Fruit fly (Drosophila melanogaster): ENCODE measurements around the gene CG10508.

CG10508 gene

dm6 chr3L:21209921-21210532, at the start of gene CG10508, which contains the start of gene CG10510:
CG10508 (plus strand) TSS chr3L:21210215.
CG10510 (minus strand) TSS chr3L:21210084.
- no peak for TF ChIP-seq CG8478 (optimal IDR thresholded peaks at IDR 0.05)
- TF ChIP-seq CTCF (optimal IDR thresholded peaks at IDR 0.05), result no peak

- no peak for TF ChIP-seq CG8478 (optimal IDR thresholded peaks at IDR 0.05)
- no peak for TF ChIP-seq CTCF (optimal IDR thresholded peaks at IDR 0.05)
Observed at dm6 chr3L:21171905-21172304, 38.1 kb upstream of the CG10508 start, which contains the start of gene Ac78C. Ac78C (minus strand) TSS chr3L:21171930.

dm6 chr3L:21172527-21173253, 37.3 kb upstream of the CG10508 start, which contains the start of the genes chb and AsnS:
chb (plus strand) TSS chr3L:21172853.
AsnS (plus strand) TSS chr3L:21173118.
- TF ChIP-seq CTCF (optimal IDR thresholded peaks at IDR 0.05) (no peak), CG8478 (optimal IDR thresholded peaks at IDR 0.05) (no peak)

dm6 chr3L:21174962-21175361, 35.1 kb upstream of the CG10508 start:
- TF ChIP-seq CTCF (optimal IDR thresholded peaks at IDR 0.05), result no peak
- TF ChIP-seq CG8478 (optimal IDR thresholded peaks at IDR 0.05), result no peak

- TF ChIP-seq CG8478 (optimal IDR thresholded peaks at IDR 0.05) (no peak), CTCF (optimal IDR thresholded peaks at IDR 0.05) (no peak)
Observed at dm6 chr3L:21175531-21176271, 34.3 kb upstream of the CG10508 start.

DNA sequence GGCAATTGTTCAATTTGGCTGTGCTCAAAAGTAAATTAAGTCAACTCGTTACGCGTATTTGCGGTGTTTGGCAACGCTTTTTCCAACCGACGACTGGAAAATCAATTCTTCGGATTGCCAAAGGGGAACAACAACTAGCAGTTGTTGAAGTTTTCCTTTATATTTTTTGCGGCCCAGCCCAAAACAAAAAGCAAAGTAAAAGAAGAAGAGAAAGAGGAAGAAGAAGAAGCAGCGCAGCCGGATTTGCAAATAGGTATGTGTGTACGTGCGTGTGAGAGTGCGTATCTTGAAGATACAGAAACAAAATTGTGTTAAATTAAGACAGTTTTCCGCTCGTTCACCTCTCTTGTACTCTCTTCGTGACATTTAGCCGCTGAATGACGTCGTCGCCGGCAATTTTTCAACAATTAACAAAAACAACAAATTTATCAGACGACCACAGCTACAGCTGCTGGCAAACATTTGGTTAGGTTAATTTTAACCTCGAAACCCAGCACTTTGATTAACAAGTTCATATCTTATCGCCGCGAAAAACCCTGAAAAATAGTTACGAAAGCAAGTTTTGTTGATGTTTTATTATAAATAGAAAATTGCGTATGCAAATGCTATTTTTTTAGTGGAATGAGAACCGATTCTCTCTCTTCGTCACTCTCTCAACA, 33.6 kb upstream of the CG10508 start:
- no peak for TF ChIP-seq CG8478 (optimal IDR thresholded peaks at IDR 0.05)
- TF ChIP-seq CTCF (optimal IDR thresholded peaks at IDR 0.05), result no peak

- TF ChIP-seq CTCF (optimal IDR thresholded peaks at IDR 0.05) (no peak), CG8478 (optimal IDR thresholded peaks at IDR 0.05) (no peak)
Observed at dm6 chr3L:21176935-21177581, 33.0 kb upstream of the CG10508 start.

DNA sequence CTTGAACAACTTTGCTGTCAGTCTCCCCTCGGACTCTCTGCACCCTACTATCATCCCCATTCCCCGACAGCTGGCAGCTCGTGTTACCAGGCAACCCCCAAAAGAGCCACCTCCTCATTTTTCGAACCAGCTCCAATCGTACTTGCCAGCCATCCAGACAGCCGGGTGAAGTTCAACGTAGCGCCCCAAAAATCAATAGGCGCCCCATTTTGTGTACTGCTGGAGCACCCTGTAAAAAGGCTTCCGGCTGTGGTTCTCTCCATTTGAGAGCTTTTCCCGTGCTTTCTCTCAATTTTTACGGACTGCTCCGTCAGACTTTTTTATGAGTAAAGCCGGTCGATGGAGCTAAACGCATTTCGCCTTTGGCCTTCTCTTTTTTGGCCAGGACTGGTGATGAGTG, 24.4 kb upstream of the CG10508 start:
- no peak for TF ChIP-seq CG8478 (optimal IDR thresholded peaks at IDR 0.05)
- no peak for TF ChIP-seq CTCF (optimal IDR thresholded peaks at IDR 0.05)

- TF ChIP-seq CTCF (optimal IDR thresholded peaks at IDR 0.05), result no peak
- no peak for TF ChIP-seq CG8478 (optimal IDR thresholded peaks at IDR 0.05)
Observed at dm6 chr3L:21186487-21186886, 23.5 kb upstream of the CG10508 start.

dm6 chr3L:21192024-21192423, 18.0 kb upstream of the CG10508 start:
- TF ChIP-seq CTCF (optimal IDR thresholded peaks at IDR 0.05) (no peak), CG8478 (optimal IDR thresholded peaks at IDR 0.05) (no peak)

DNA sequence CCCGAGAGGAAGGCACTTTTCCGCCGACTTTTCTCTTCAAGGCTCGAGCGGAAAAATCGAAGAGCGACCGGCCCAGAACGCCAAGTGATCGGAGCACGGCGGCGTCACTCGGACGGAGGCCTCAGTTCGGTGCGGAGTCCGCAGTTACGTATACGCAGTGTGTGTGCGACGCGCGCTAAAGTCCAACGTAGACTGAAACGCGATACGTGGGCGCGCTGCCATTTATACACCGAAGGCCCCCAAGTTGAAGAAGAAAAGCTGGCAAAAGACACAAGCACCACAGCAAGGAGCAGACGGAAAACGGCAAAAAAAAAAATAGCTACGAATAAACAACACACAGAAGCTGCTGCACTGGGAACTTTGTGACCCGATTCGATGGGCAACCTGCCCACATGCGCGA, 16.8 kb upstream of the CG10508 start, which contains the start of gene CG42337:
Gene CG42337, minus strand, starts transcription at position 194 of the 400 bp plus-strand sequence.
- TF ChIP-seq CG8478 (optimal IDR thresholded peaks at IDR 0.05) (no peak), CTCF (optimal IDR thresholded peaks at IDR 0.05) (no peak)

- TF ChIP-seq CG8478 (optimal IDR thresholded peaks at IDR 0.05) (no peak), CTCF (optimal IDR thresholded peaks at IDR 0.05) (no peak)
Observed at dm6 chr3L:21194392-21194925, 15.6 kb upstream of the CG10508 start.

DNA sequence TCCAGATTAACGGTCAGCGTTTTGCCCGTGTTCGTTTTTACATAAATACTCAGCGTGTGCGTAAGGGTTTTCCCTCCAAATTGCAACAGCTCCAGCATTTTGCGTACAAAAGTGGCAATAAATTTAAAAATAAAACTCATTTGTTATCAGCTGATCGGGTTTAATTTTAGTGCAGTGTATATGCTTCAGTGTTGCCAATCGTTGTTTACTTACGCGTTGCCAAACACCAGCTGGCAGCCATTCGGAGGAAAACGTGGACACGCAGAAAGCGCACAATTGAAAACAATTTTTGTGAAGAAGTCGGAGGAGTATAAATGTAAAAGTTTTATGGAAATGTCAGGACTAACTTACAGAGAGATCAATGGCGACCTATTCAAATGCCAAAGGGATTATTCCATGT, 13.5 kb upstream of the CG10508 start, which contains the start of the genes Targ3 and park:
Gene Targ3, plus strand, starts transcription at position 269 of the 400 bp plus-strand sequence.
Gene park, minus strand, starts transcription at position 291 of the 400 bp plus-strand sequence.
- TF ChIP-seq CTCF (optimal IDR thresholded peaks at IDR 0.05), result no peak
- no peak for TF ChIP-seq CG8478 (optimal IDR thresholded peaks at IDR 0.05)

DNA sequence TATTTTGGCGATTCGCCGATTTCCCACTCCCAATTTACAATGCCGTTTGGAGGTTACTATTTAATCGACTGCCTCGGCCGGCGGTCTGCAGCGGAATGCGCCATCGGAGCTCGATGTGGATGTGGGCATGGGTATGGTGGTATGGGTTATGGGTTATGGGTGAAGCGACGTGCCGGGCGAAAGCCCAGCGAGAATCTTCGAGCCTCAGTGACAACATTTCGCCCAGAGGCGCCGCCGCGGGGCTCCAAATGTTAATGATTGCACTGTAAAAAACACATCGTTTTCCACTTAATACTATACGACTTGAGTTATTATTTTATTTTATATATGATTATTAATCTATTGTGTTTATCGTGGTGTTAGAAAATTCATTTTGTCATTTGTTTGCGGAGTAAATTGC, 9.4 kb upstream of the CG10508 start:
- TF ChIP-seq CG8478 (optimal IDR thresholded peaks at IDR 0.05) (no peak), CTCF (optimal IDR thresholded peaks at IDR 0.05) (no peak)
